Fruit fly (Drosophila melanogaster): ENCODE measurements around the gene pkaap.

The pkaap gene

DNA sequence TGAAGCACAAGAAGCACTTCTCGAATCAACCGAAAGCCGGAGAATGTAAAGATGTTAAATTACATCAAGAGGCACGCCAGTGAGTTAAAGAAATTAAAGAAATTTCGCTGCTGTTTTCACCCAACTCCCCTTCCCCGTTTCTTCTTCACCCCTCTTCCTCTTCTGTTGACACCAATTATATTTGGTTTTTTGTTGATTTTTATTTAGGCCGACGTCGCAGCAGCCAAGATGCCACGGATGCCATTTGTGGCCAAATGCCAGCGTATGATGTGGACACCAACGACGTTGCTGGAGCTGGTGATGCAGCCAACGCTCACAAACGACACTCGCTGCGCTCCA lies 272 bp downstream of the pkaap start:
- TF ChIP-seq CG10348 (GFP tag; IDR thresholded peaks at IDR 0.05): no peak

DNA sequence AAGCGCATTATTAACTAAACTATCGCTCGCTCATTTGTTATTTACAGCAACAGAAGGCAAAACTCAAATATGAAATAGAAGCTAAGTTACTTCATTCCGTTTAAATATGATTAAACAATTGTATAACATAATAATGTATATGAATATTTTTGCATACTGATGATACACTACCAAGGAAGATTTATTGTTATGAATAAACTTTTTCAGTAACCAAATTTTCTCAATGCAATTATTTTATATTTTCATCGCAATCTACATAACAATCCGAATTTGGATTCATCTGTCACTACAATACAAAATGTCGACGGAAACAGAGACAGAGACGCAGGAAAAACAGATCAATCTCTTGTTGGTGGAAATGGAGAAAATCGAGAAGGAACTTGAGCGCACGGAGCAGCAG lies 2.9 kb downstream of the pkaap start, which contains the start of gene CG17329:
Gene CG17329, plus strand, starts transcription at position 301 of the 400 bp plus-strand sequence.
- TF ChIP-seq Pif1A (GFP tag; optimal IDR thresholded peaks at IDR 0.05) (no peak), CG8159 (tag; optimal IDR thresholded peaks at IDR 0.05) (no peak), CG10348 (GFP tag; IDR thresholded peaks at IDR 0.05) (no peak), CG8301 (tag; optimal IDR thresholded peaks at IDR 0.05) (no peak), fd96Ca (GFP tag; IDR thresholded peaks at IDR 0.05) (no peak), Pif1B (GFP tag; optimal IDR thresholded peaks at IDR 0.05) (no peak)

DNA sequence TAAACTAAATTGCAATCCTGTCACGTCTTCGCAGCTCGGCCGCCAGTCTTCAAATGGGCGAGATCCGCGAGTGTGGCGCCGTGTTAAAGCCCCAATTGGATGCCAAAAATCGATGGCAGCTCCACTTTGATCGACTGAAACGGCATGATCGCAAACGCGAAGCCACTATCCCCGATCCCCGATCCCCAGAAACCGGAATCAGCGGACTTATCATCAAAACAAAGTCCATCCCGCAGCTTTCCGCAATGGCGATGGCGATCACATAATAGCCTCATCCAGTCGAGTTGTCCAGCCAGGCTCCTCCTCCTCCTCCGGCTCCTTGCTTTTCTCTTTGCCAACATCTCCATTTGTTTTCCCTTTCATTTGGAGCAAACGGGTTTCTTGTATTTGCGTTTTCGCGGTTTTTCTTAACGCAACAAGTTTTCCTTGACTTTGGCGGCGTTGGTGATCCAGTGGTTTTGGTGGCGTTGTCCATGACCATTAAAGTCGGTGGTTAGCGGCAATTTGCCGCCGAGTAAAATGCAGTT lies 4.9 kb downstream of the pkaap start, which contains the start of gene CG13258:
Gene CG13258, minus strand, starts transcription at position 51 of the 527 bp plus-strand sequence.
- TF ChIP-seq rn (GFP tag; IDR thresholded peaks at IDR 0.05) (no peak), Ets98B (GFP tag; IDR thresholded peaks at IDR 0.05) (peak; percentile 16; the same call in 1 of the 2 replicates)

DNA sequence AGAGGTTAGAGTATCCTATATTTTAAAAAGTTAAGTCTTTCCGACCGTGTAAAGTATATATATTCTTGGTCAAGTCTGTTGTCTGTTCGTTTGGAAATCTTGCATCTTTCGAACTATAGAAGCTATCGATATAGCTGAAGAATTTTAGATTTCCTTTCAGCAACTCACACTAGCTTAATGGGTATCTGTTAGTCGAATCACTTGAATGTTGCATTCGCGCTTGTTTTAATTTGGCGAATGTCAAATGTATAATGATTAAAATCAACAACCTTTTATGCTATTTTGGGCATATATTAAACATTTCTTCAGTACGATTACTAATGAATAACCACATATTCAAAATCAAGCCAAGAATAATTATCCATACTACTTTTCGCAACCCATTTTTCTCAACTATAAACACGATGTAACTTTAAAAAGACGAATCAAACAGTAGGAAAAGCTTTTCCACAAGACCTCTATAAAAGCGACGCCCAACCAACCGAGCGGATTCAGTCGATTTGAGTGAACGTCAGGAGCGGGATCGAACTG lies 5.7 kb downstream of the pkaap start, which contains the start of gene Cyp303a1:
Gene Cyp303a1, plus strand, starts transcription at position 481 of the 531 bp plus-strand sequence.
- no peak for TF ChIP-seq EcR (GFP tag; optimal IDR thresholded peaks at IDR 0.05)
- no peak for TF ChIP-seq Snoo (tag; optimal IDR thresholded peaks at IDR 0.05)
- TF ChIP-seq CG32121 (GFP tag; IDR thresholded peaks at IDR 0.05): no peak
- no peak for TF ChIP-seq CG10348 (GFP tag; IDR thresholded peaks at IDR 0.05)
- no peak for TF ChIP-seq CG12605 (GFP tag; IDR thresholded peaks at IDR 0.05)
- TF ChIP-seq CG9948 (tag; optimal IDR thresholded peaks at IDR 0.05): no peak
- TF ChIP-seq CG8301 (tag; optimal IDR thresholded peaks at IDR 0.05): no peak
- TF ChIP-seq Ets98B (GFP tag; IDR thresholded peaks at IDR 0.05): no peak
- no peak for TF ChIP-seq CG15710 (tag; optimal IDR thresholded peaks at IDR 0.05)
- no peak for TF ChIP-seq CG14655 (GFP tag; optimal IDR thresholded peaks at IDR 0.05)
- no peak for TF ChIP-seq fd96Ca (GFP tag; IDR thresholded peaks at IDR 0.05)

DNA sequence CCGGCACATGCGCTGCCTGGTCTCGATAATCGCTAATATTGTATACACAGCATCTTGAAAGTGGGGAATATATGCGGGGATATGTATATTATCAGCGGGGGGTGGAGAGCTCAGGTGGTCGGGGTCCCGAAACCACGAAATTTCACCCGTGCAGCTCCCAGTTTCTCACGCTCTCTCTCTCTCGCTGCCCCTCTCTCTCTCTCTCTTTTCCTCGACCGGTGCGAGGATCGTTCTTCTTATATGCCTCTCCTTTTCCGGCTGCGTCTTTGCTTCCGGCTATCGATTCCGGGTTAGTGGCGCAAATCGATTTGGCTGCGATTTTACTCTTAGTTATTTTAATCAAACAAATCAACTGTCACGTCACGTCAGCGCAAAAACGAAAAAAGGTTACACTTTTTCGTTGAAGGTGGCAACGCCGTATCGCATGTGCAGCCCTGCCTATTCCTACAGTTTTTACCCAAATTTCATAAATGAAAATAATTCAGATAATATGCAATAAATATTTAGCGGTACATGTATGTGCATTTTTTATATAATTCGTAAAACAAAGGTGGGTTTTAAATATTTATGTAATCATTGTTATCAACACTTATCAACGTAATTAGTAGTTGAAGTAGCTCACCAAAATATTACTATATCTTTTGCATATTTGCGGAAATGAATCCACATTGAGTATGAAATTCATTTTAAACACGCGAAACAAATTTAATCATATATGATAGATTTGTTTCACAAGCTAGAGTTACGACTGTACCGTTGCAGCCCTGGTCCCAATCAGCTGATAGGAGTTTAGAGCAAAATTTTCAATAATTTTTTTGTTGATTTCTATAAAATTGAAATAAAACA lies 11.6 kb downstream of the pkaap start, which contains the start of the genes heix and CG17328:
Gene heix, minus strand, starts transcription at position 393 of the 846 bp plus-strand sequence.
Gene CG17328, plus strand, starts transcription at position 478 of the 846 bp plus-strand sequence.
- TF ChIP-seq CG8159 (tag; optimal IDR thresholded peaks at IDR 0.05): peak; percentile 73
- no peak for TF ChIP-seq CG14655 (GFP tag; optimal IDR thresholded peaks at IDR 0.05)
- TF ChIP-seq Pif1B (GFP tag; optimal IDR thresholded peaks at IDR 0.05): no peak
- no peak for TF ChIP-seq CG12605 (GFP tag; IDR thresholded peaks at IDR 0.05)
- no peak for TF ChIP-seq fd96Ca (GFP tag; IDR thresholded peaks at IDR 0.05)
- peak; percentile 64 for TF ChIP-seq Snoo (tag; optimal IDR thresholded peaks at IDR 0.05)
- TF ChIP-seq CG32121 (GFP tag; IDR thresholded peaks at IDR 0.05): peak; percentile 14; the same call in 1 of the 2 replicates
- TF ChIP-seq CG17806 (tag; optimal IDR thresholded peaks at IDR 0.05): peak; percentile 62
- TF ChIP-seq EcR (GFP tag; optimal IDR thresholded peaks at IDR 0.05): no peak
- TF ChIP-seq CG9948 (tag; optimal IDR thresholded peaks at IDR 0.05): peak; percentile 59
- TF ChIP-seq CG4496 (GFP tag; IDR thresholded peaks at IDR 0.05): peak; percentile 69
- TF ChIP-seq D1 (tag; optimal IDR thresholded peaks at IDR 0.05): no peak
- TF ChIP-seq gl (tag; optimal IDR thresholded peaks at IDR 0.05): no peak
- peak; percentile 56 for TF ChIP-seq CG34367 (tag; optimal IDR thresholded peaks at IDR 0.05)
- TF ChIP-seq Pif1A (GFP tag; optimal IDR thresholded peaks at IDR 0.05): no peak
- peak; percentile 27; the same call in 1 of the 2 replicates for TF ChIP-seq Ets98B (GFP tag; IDR thresholded peaks at IDR 0.05)
- TF ChIP-seq rn (GFP tag; IDR thresholded peaks at IDR 0.05): 0 out of 2 replicates have a peak, but pooled peaks have one; percentile 40
- 0 out of 2 replicates have a peak, but pooled peaks have one; percentile 16 for TF ChIP-seq CG10348 (GFP tag; IDR thresholded peaks at IDR 0.05)
- TF ChIP-seq CG8301 (tag; optimal IDR thresholded peaks at IDR 0.05): peak; percentile 59
- peak; percentile 74 for TF ChIP-seq CG15710 (tag; optimal IDR thresholded peaks at IDR 0.05)
- no peak for TF ChIP-seq CG13204 (GFP tag; optimal IDR thresholded peaks at IDR 0.05)

DNA sequence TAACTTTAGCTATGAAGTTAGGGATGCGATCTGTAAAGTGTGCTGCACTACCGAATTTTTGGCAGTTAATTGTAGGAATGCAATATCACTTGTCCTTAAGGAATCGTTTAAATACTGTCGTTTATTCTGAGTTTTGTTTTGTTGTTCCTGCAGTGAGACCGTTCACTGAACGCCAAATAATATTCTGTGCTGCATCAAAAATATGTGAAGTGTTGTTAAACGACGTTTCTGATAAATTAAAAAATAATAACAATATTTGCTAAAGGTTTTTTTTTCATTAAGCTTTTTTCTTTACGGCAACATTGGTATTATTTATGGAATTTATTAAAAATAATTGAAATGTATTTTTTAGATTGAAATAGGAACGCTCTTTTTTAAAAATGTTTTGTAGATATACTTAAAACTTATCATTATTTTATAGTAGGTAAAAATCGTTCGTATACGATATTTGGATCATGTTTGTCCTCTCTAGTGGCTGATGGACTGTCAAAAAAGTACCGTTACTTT lies 14.7 kb downstream of the pkaap start, which contains the start of gene GMF:
Gene GMF, minus strand, starts transcription at position 182 of the 507 bp plus-strand sequence.
- TF ChIP-seq D1 (tag; optimal IDR thresholded peaks at IDR 0.05) (peak; percentile 58), EcR (GFP tag; optimal IDR thresholded peaks at IDR 0.05) (no peak), CG4496 (GFP tag; IDR thresholded peaks at IDR 0.05) (no peak), CG10348 (GFP tag; IDR thresholded peaks at IDR 0.05) (no peak), CG32121 (GFP tag; IDR thresholded peaks at IDR 0.05) (no peak), CG13204 (GFP tag; optimal IDR thresholded peaks at IDR 0.05) (no peak), CG15710 (tag; optimal IDR thresholded peaks at IDR 0.05) (peak; percentile 34)

All from whole organism, pupa.